Worm (Caenorhabditis elegans) whole organism, midembryonic: ENCODE measurements around the gene smrc-1.

Experiments used
- T22C8.4 ChIP-seq: fragments of 200-800 bp; sonication (Bioruptor generic); IDR thresholded peaks from 2 replicates; pipeline ENCODE4 v1.3.6; 2022; ENCODE audit warnings: missing genetic modification characterization, missing compliant biosample characterization
- cog-1 ChIP-seq: sonication (generic microtip); optimal IDR thresholded peaks from 2 replicates; lab custom pipeline; 2016; ENCODE audit warnings: missing genetic modification characterization, missing compliant biosample characterization
- flt-1 ChIP-seq: fragments of 200-800 bp; sonication (Bioruptor generic); IDR thresholded peaks from 2 replicates; pipeline ENCODE4 v1.3.6; 2022; ENCODE audit warnings: missing genetic modification characterization, missing compliant biosample characterization
- klf-2 ChIP-seq: fragments of 200-800 bp; sonication (Bioruptor generic); conservative IDR thresholded peaks from 2 replicates; pipeline ENCODE4 v1.3.6; 2022; ENCODE audit warnings: missing genetic modification reagents, missing genetic modification characterization, missing compliant biosample characterization
- med-1 ChIP-seq: sonication (generic microtip); optimal IDR thresholded peaks from 2 replicates; lab custom pipeline; 2017; ENCODE audit warnings: missing genetic modification characterization, mild to moderate bottlenecking, missing compliant biosample characterization, antibody characterized with exemption, missing genetic modification reagents; ENCODE audit not compliant: insufficient read depth
- ref-1 ChIP-seq: fragments of 200-800 bp; sonication (Bioruptor generic); conservative IDR thresholded peaks from 2 replicates; pipeline ENCODE4 v1.3.6; 2022; ENCODE audit warnings: missing genetic modification reagents, missing genetic modification characterization, missing compliant biosample characterization
- tab-1 ChIP-seq: fragments of 200-800 bp; sonication (Bioruptor generic); IDR thresholded peaks from 2 replicates; pipeline ENCODE4 v1.3.6; 2022; ENCODE audit warnings: missing genetic modification characterization, missing compliant biosample characterization
- ztf-23 ChIP-seq: fragments of 200-800 bp; sonication (Bioruptor generic); IDR thresholded peaks from 2 replicates; pipeline ENCODE4 v1.3.6; 2022; ENCODE audit warnings: missing genetic modification reagents, missing genetic modification characterization, missing compliant biosample characterization
- ztf-29 ChIP-seq: fragments of 200-800 bp; sonication (Bioruptor generic); IDR thresholded peaks from 2 replicates; pipeline ENCODE4 v1.3.6; 2022; ENCODE audit warnings: missing genetic modification reagents, missing genetic modification characterization, missing compliant biosample characterization

The smrc-1 gene

ce11 chrIII:6390644-6391043 lies at the start of gene smrc-1:
smrc-1 (plus strand) TSS chrIII:6390944.
- TF ChIP-seq klf-2 (GFP tag; lab: Robert Waterston, UW), result no peak
- no peak for TF ChIP-seq flt-1
- no peak for TF ChIP-seq ztf-23 (GFP tag; lab: Robert Waterston, UW)
- no peak for TF ChIP-seq ztf-29
- no peak for TF ChIP-seq ref-1 (GFP tag; lab: Robert Waterston, UW)
- TF ChIP-seq tab-1, result no peak

- TF ChIP-seq tab-1, result no peak
- no peak for TF ChIP-seq cog-1 (tag; lab: Kevin White, UChicago)
- TF ChIP-seq klf-2 (GFP tag; lab: Robert Waterston, UW), result no peak
- TF ChIP-seq T22C8.4 (GFP tag; lab: Robert Waterston, UW), result no peak
- no peak for TF ChIP-seq med-1 (GFP tag; lab: Kevin White, UChicago)
- no peak for TF ChIP-seq ztf-29
- no peak for TF ChIP-seq ztf-23 (GFP tag; lab: Robert Waterston, UW)
- no peak for TF ChIP-seq ref-1 (GFP tag; lab: Robert Waterston, UW)
- no peak for TF ChIP-seq flt-1
These were observed 48.8 kb upstream of the smrc-1 start, which contains the start of gene rpn-13 for ce11 chrIII:6341878-6342453. rpn-13 (minus strand) TSS chrIII:6341928.

- no peak for TF ChIP-seq med-1 (GFP tag; lab: Kevin White, UChicago)
These were observed 47.5 kb upstream of the smrc-1 start, which contains the start of gene C56G2.9 for ce11 chrIII:6343229-6343628. C56G2.9 (minus strand) TSS chrIII:6343329.

- TF ChIP-seq cog-1 (tag; lab: Kevin White, UChicago), result peak; percentile 73
- peak; percentile 75; the same call in 1 of the 2 replicates for TF ChIP-seq flt-1
- TF ChIP-seq ztf-23 (GFP tag; lab: Robert Waterston, UW), result 0 out of 2 replicates have a peak, but pooled peaks have one; percentile 40
- TF ChIP-seq med-1 (GFP tag; lab: Kevin White, UChicago), result peak; percentile 29
- TF ChIP-seq ztf-29, result no peak
These were observed 46.0 kb upstream of the smrc-1 start for ce11 chrIII:6344737-6345136.

ce11 chrIII:6345968-6346498 lies 44.7 kb upstream of the smrc-1 start, which contains the start of the genes trmt-10C.2 and C56G2.22:
trmt-10C.2 (plus strand) TSS chrIII:6346281.
C56G2.22 (plus strand) TSS chrIII:6346448.
- TF ChIP-seq ztf-29, result no peak
- TF ChIP-seq cog-1 (tag; lab: Kevin White, UChicago), result no peak
- TF ChIP-seq tab-1, result no peak
- TF ChIP-seq med-1 (GFP tag; lab: Kevin White, UChicago), result no peak
- no peak for TF ChIP-seq flt-1
- no peak for TF ChIP-seq T22C8.4 (GFP tag; lab: Robert Waterston, UW)
- TF ChIP-seq ztf-23 (GFP tag; lab: Robert Waterston, UW), result no peak
- TF ChIP-seq klf-2 (GFP tag; lab: Robert Waterston, UW), result no peak
- no peak for TF ChIP-seq ref-1 (GFP tag; lab: Robert Waterston, UW)

ce11 chrIII:6348578-6348977 lies 42.2 kb upstream of the smrc-1 start:
- TF ChIP-seq tab-1 (0 out of 2 replicates have a peak, but pooled peaks have one; percentile 34), ztf-23 (GFP tag; lab: Robert Waterston, UW) (no peak)

ce11 chrIII:6350424-6350823 lies 40.3 kb upstream of the smrc-1 start:
- TF ChIP-seq ref-1 (GFP tag; lab: Robert Waterston, UW) (no peak), med-1 (GFP tag; lab: Kevin White, UChicago) (no peak), ztf-29 (no peak), flt-1 (no peak), ztf-23 (GFP tag; lab: Robert Waterston, UW) (no peak)

- TF ChIP-seq klf-2 (GFP tag; lab: Robert Waterston, UW), result no peak
- TF ChIP-seq ztf-23 (GFP tag; lab: Robert Waterston, UW), result no peak
- TF ChIP-seq flt-1, result no peak
- TF ChIP-seq cog-1 (tag; lab: Kevin White, UChicago), result no peak
These were observed 39.3 kb upstream of the smrc-1 start for ce11 chrIII:6351438-6351837.

- TF ChIP-seq ztf-29 (no peak), tab-1 (no peak), ref-1 (GFP tag; lab: Robert Waterston, UW) (no peak), med-1 (GFP tag; lab: Kevin White, UChicago) (no peak), T22C8.4 (GFP tag; lab: Robert Waterston, UW) (no peak), cog-1 (tag; lab: Kevin White, UChicago) (no peak), klf-2 (GFP tag; lab: Robert Waterston, UW) (no peak), ztf-23 (GFP tag; lab: Robert Waterston, UW) (no peak), flt-1 (no peak)
These were observed 38.3 kb upstream of the smrc-1 start for ce11 chrIII:6352459-6352858.

- TF ChIP-seq med-1 (GFP tag; lab: Kevin White, UChicago) (no peak), klf-2 (GFP tag; lab: Robert Waterston, UW) (no peak), ztf-29 (no peak), ztf-23 (GFP tag; lab: Robert Waterston, UW) (no peak), tab-1 (no peak), flt-1 (no peak)
These were observed 37.7 kb upstream of the smrc-1 start, which contains the start of gene akap-1 for ce11 chrIII:6353084-6353483. akap-1 (plus strand) TSS chrIII:6353384.

- TF ChIP-seq ref-1 (GFP tag; lab: Robert Waterston, UW) (no peak), T22C8.4 (GFP tag; lab: Robert Waterston, UW) (no peak), klf-2 (GFP tag; lab: Robert Waterston, UW) (no peak), tab-1 (no peak), ztf-23 (GFP tag; lab: Robert Waterston, UW) (no peak), flt-1 (no peak), ztf-29 (no peak), med-1 (GFP tag; lab: Kevin White, UChicago) (no peak), cog-1 (tag; lab: Kevin White, UChicago) (no peak)
These were observed 35.4 kb upstream of the smrc-1 start for ce11 chrIII:6355359-6355758.
